Worm (Caenorhabditis elegans): Measurements from ENCODE around the gene F36H9.1.
A peak's percentile ranks its signal among the peaks of the same experiment; 100 is the strongest.

Gene F36H9.1

DNA sequence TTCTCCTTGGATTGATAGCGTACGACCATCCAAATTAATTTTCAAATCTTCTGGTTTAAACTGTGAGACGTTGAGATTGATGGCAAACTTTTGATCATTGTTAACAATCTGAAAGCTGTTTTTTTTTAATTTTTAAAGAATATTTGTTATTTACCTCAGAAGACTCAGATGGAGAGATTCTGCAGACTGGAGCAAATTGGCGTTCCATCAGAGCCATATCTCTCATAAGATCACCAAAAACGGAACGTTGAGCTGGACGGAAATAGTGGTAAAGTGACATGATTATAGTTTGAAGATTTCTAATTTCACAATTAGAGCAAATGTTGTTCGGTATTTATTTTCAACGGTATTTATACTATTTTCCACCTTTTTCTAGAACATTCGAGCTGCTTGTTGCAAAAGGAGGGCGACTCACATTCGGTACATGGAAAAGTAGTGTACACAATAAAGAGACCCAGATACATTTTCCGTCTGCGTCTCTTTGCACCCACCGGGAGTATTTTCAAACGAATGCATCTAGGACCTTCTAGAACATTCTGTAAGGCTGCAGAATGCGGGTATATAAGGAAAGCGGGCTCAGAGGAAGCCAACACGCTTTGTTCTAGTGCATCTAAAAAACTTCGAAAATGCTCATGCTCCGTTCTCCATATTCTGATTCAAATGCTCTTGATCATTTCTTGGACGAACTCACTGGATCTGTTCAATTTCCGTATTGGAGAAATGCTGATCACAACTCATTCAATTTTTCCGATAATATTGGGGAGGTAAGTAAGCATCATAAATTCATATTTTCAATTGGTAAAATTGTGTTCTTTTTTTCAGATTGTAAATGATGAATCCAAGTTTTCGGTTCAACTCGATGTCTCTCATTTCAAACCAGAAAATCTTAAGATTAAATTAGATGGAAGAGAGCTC lies 10.6 kb downstream of the F36H9.1 start, which contains the start of the genes hsp-16.2 and hsp-16.41 (continued):
- TF ChIP-seq nhr-11 (tag; optimal IDR thresholded peaks at IDR 0.05), result no peak
- no peak for TF ChIP-seq fkh-4 (tag; optimal IDR thresholded peaks at IDR 0.05; ENCODE audit: borderline replicate concordance)
- peak in 1 of 6 experiments; percentile 2 for TF ChIP-seq elt-3 (tag; optimal IDR thresholded peaks at IDR 0.05)
- TF ChIP-seq ceh-8 (GFP tag; optimal IDR thresholded peaks at IDR 0.05), result no peak
- TF ChIP-seq hlh-17 (GFP tag; optimal IDR thresholded peaks at IDR 0.05; ENCODE audit: borderline replicate concordance), result no peak
- no peak for TF ChIP-seq lin-13 (GFP tag; optimal IDR thresholded peaks at IDR 0.05)
- TF ChIP-seq lin-14 (GFP tag; optimal IDR thresholded peaks at IDR 0.05), result peak; percentile 94
- TF ChIP-seq efl-1 (optimal IDR thresholded peaks at IDR 0.05), result peak; percentile 52 to 75
- TF ChIP-seq efl-1 (GFP tag; optimal IDR thresholded peaks at IDR 0.05 in 1 of 2), result peak; percentile 45 to 89
- TF ChIP-seq unc-98 (GFP tag; IDR thresholded peaks at IDR 0.05), result no peak
- TF ChIP-seq jun-1 (tag; optimal IDR thresholded peaks at IDR 0.05), result no peak
- peak; percentile 32 for TF ChIP-seq xbp-1 (tag; optimal IDR thresholded peaks at IDR 0.05)
- TF ChIP-seq nhr-237 (tag; optimal IDR thresholded peaks at IDR 0.05), result no peak
- TF ChIP-seq Y116A8C.19 (tag; optimal IDR thresholded peaks at IDR 0.05; ENCODE audit: borderline replicate concordance), result no peak
- no peak for TF ChIP-seq fos-1 (tag; optimal IDR thresholded peaks at IDR 0.05)
- TF ChIP-seq efl-3 (GFP tag; optimal IDR thresholded peaks at IDR 0.05), result no peak
- no peak for TF ChIP-seq egl-27 (tag; optimal IDR thresholded peaks at IDR 0.05)
- peak; percentile 13 for TF ChIP-seq ztf-4 (tag; optimal IDR thresholded peaks at IDR 0.05)
- peak in 1 of 2 experiments; percentile 48 for TF ChIP-seq ztf-11 (tag; optimal IDR thresholded peaks at IDR 0.05)
- TF ChIP-seq unc-86 (tag; optimal IDR thresholded peaks at IDR 0.05), result peak; percentile 67
- peak in 1 of 3 experiments; percentile 46 for TF ChIP-seq ceh-82 (tag; optimal IDR thresholded peaks at IDR 0.05)
- no peak for TF ChIP-seq lin-15B (tag; optimal IDR thresholded peaks at IDR 0.05)
- TF ChIP-seq elt-2 (tag; optimal IDR thresholded peaks at IDR 0.05), result peak; percentile 34
- TF ChIP-seq ets-5 (GFP tag; IDR thresholded peaks at IDR 0.05), result no peak
- TF ChIP-seq nhr-71 (tag; optimal IDR thresholded peaks at IDR 0.05), result peak; percentile 79
- TF ChIP-seq grh-1 (GFP tag; IDR thresholded peaks at IDR 0.05), result no peak
- peak; percentile 92 for TF ChIP-seq fkh-8 (tag; optimal IDR thresholded peaks at IDR 0.05)
- TF ChIP-seq nhr-12 (tag; optimal IDR thresholded peaks at IDR 0.05), result no peak
- no peak for TF ChIP-seq pag-3 (tag; optimal IDR thresholded peaks at IDR 0.05; ENCODE audit: borderline replicate concordance, insufficient read depth)
- no peak for TF ChIP-seq tlp-1 (tag; optimal IDR thresholded peaks at IDR 0.05)
- no peak for TF ChIP-seq ces-1 (GFP tag; optimal IDR thresholded peaks at IDR 0.05)
- no peak for TF ChIP-seq nhr-77 (tag; optimal IDR thresholded peaks at IDR 0.05)
- peak; percentile 56 for TF ChIP-seq mep-1 (tag; optimal IDR thresholded peaks at IDR 0.05)
- peak; percentile 55 for TF ChIP-seq nhr-19 (GFP tag; conservative IDR thresholded peaks at IDR 0.05)
- peak; percentile 13 for TF ChIP-seq aha-1 (tag; optimal IDR thresholded peaks at IDR 0.05)
- peak; percentile 32 to 57 for TF ChIP-seq lin-35 (GFP tag; optimal IDR thresholded peaks at IDR 0.05)
- TF ChIP-seq snpc-4 (tag; optimal IDR thresholded peaks at IDR 0.05), result no peak
- peak; percentile 29 for TF ChIP-seq rnt-1 (tag; optimal IDR thresholded peaks at IDR 0.05)
- no peak for TF ChIP-seq pqm-1 (tag; optimal IDR thresholded peaks at IDR 0.05)
- TF ChIP-seq pax-3 (tag; optimal IDR thresholded peaks at IDR 0.05), result peak; percentile 42
- peak in 1 of 2 experiments; percentile 39 for TF ChIP-seq lsy-2 (tag; optimal IDR thresholded peaks at IDR 0.05)
- TF ChIP-seq blmp-1 (tag; optimal IDR thresholded peaks at IDR 0.05), result peak; percentile 11
- TF ChIP-seq mab-9 (GFP tag; IDR thresholded peaks at IDR 0.05), result no peak
- TF ChIP-seq mef-2 (tag; optimal IDR thresholded peaks at IDR 0.05), result peak; percentile 63
- no peak for TF ChIP-seq F16B12.6 (tag; optimal IDR thresholded peaks at IDR 0.05)
- peak; percentile 47 for TF ChIP-seq dsc-1 (tag; optimal IDR thresholded peaks at IDR 0.05)
- no peak for TF ChIP-seq C34B4.2 (tag; optimal IDR thresholded peaks at IDR 0.05)
- no peak for TF ChIP-seq nhr-28 (tag; optimal IDR thresholded peaks at IDR 0.05)
- TF ChIP-seq nhr-47 (tag; optimal IDR thresholded peaks at IDR 0.05), result peak; percentile 60
- TF ChIP-seq isw-1 (GFP tag; IDR thresholded peaks at IDR 0.05), result 0 out of 2 replicates have a peak, but pooled peaks have one; percentile 20
- TF ChIP-seq ceh-90 (tag; optimal IDR thresholded peaks at IDR 0.05), result no peak

Data from whole organism, L1 larva.